Worm (Caenorhabditis elegans) whole organism, young adult: ENCODE results near the gene sre-55.

Source experiments
- B0019.2 ChIP-seq: fragments of 200-800 bp; sonication (Bioruptor generic); conservative IDR thresholded peaks from 2 replicates; pipeline ENCODE4 v1.3.6; 2022; ENCODE audit warnings: missing genetic modification reagents, missing genetic modification characterization, missing compliant biosample characterization
- B0035.1 ChIP-seq: sonication (generic microtip); optimal IDR thresholded peaks from 2 replicates; lab custom pipeline; 2016; ENCODE audit warnings: missing genetic modification characterization, mild to moderate bottlenecking, missing compliant biosample characterization, missing genotype, missing genetic modification reagents
- F10E7.11 ChIP-seq: sonication (generic microtip); optimal IDR thresholded peaks from 2 replicates; lab custom pipeline; 2017; ENCODE audit warnings: mild to moderate bottlenecking, missing genetic modification characterization, moderate library complexity, missing compliant biosample characterization
- F23B12.7 ChIP-seq: sonication (generic microtip); optimal IDR thresholded peaks from 2 replicates; lab custom pipeline; 2017; ENCODE audit warnings: missing genetic modification characterization, mild to moderate bottlenecking, missing compliant biosample characterization, antibody characterized with exemption, moderate library complexity; ENCODE audit not compliant: insufficient read depth
- F33H1.4 ChIP-seq: fragments of 200-800 bp; sonication (Bioruptor generic); IDR thresholded peaks from 2 replicates; pipeline ENCODE4 v1.3.6; 2022; ENCODE audit warnings: missing genetic modification reagents, missing genetic modification characterization, missing compliant biosample characterization
- F39B2.1 ChIP-seq: fragments of 200-800 bp; sonication (Bioruptor generic); IDR thresholded peaks from 2 replicates; pipeline ENCODE4 v1.3.6; 2022; ENCODE audit warnings: missing genetic modification reagents, missing genetic modification characterization, missing compliant biosample characterization
- F57A8.1 ChIP-seq: fragments of 200-800 bp; sonication (Bioruptor generic); optimal IDR thresholded peaks from 2 replicates; lab custom pipeline; 2018; ENCODE audit warnings: mild to moderate bottlenecking, missing genetic modification characterization, moderate library complexity, missing compliant biosample characterization
- T26A5.8 ChIP-seq: sonication (generic microtip); optimal IDR thresholded peaks from 2 replicates; lab custom pipeline; 2016; ENCODE audit warnings: missing genetic modification characterization, missing compliant biosample characterization
- Y53F4B.3 ChIP-seq: fragments of 200-800 bp; sonication (Bioruptor generic); IDR thresholded peaks from 2 replicates; pipeline ENCODE4 v1.3.6; 2022; ENCODE audit warnings: missing genetic modification reagents, missing genetic modification characterization, missing compliant biosample characterization
- Y53G8AR.9 ChIP-seq: fragments of 200-800 bp; sonication (Bioruptor generic); conservative IDR thresholded peaks from 2 replicates; pipeline ENCODE4 v1.3.6; 2022; ENCODE audit warnings: missing genetic modification reagents, missing genetic modification characterization, missing compliant biosample characterization
- Y79H2A.3 ChIP-seq: fragments of 200-800 bp; sonication (Bioruptor generic); conservative IDR thresholded peaks from 2 replicates; pipeline ENCODE4 v1.3.6; 2022; ENCODE audit warnings: missing genetic modification reagents, missing genetic modification characterization, missing compliant biosample characterization
- akir-1 ChIP-seq: fragments of 200-800 bp; sonication (Bioruptor generic); optimal IDR thresholded peaks from 2 replicates; lab custom pipeline; 2018; ENCODE audit warnings: mild to moderate bottlenecking, missing genetic modification characterization, moderate library complexity, missing compliant biosample characterization
- ama-1 ChIP-seq, 3 experiments: fragments of 150-350 bp in 1 of 3; sonication (generic microtip) in 2 of 3; optimal IDR thresholded peaks; 2 replicates each; lab custom pipeline; 2014 to 2018; ENCODE audit warnings: missing biosample characterization in 2 of 3, missing genetic modification characterization in 2 of 3, missing genetic modification reagents in 2 of 3
- attf-3 ChIP-seq: fragments of 200-800 bp; sonication (Bioruptor generic); conservative IDR thresholded peaks from 2 replicates; pipeline ENCODE4 v1.3.6; 2022; ENCODE audit warnings: missing genetic modification reagents, missing genetic modification characterization, missing compliant biosample characterization
- bed-1 ChIP-seq: fragments of 200-800 bp; sonication (Bioruptor generic); IDR thresholded peaks from 2 replicates; pipeline ENCODE4 v1.3.6; 2022; ENCODE audit warnings: missing genetic modification reagents, missing genetic modification characterization, missing compliant biosample characterization
- cebp-1 ChIP-seq, 2 experiments: fragments of 200-800 bp in 1 of 2; sonication (Bioruptor generic) in 1 of 2; sonication (generic microtip) in 1 of 2; IDR thresholded peaks in 1 of 2; optimal IDR thresholded peaks in 1 of 2; 2 replicates each; pipeline versions ENCODE4 v1.3.6 to Lab custom; 2017 to 2022; ENCODE audit warnings: missing compliant biosample characterization in 2 of 2, missing genetic modification characterization in 2 of 2, mild to moderate bottlenecking in 1 of 2, missing genetic modification reagents in 1 of 2, moderate library complexity in 1 of 2
- cebp-2 ChIP-seq: fragments of 200-800 bp; sonication (Bioruptor generic); IDR thresholded peaks from 2 replicates; pipeline ENCODE4 v1.3.6; 2022; ENCODE audit warnings: missing genetic modification characterization, missing compliant biosample characterization
- ceh-79 ChIP-seq: sonication (generic microtip); optimal IDR thresholded peaks from 2 replicates; lab custom pipeline; 2017; ENCODE audit warnings: mild to moderate bottlenecking, missing genetic modification characterization, missing compliant biosample characterization
- die-1 ChIP-seq: sonication (generic microtip); optimal IDR thresholded peaks from 2 replicates; lab custom pipeline; 2016; ENCODE audit warnings: missing genotype, mild to moderate bottlenecking, missing genetic modification characterization, missing compliant biosample characterization
- efl-1 ChIP-seq: fragments of 150-350 bp; optimal IDR thresholded peaks from 2 replicates; lab custom pipeline; 2014; ENCODE audit warnings: missing biosample characterization, missing genetic modification reagents, missing genetic modification characterization
- egl-44 ChIP-seq: fragments of 200-800 bp; sonication (Bioruptor generic); IDR thresholded peaks from 2 replicates; pipeline ENCODE4 v1.3.6; 2022; ENCODE audit warnings: missing genetic modification reagents, missing genetic modification characterization, missing compliant biosample characterization
- egrh-3 ChIP-seq: fragments of 200-800 bp; sonication (Bioruptor generic); IDR thresholded peaks from 2 replicates; pipeline ENCODE4 v1.3.6; 2022; ENCODE audit warnings: missing genetic modification reagents, missing genetic modification characterization, missing compliant biosample characterization
- ets-4 ChIP-seq: fragments of 200-800 bp; sonication (Bioruptor generic); optimal IDR thresholded peaks from 2 replicates; lab custom pipeline; 2018; ENCODE audit warnings: mild to moderate bottlenecking, missing genetic modification characterization, missing compliant biosample characterization
- hlh-26 ChIP-seq: fragments of 200-800 bp; sonication (Bioruptor generic); conservative IDR thresholded peaks from 2 replicates; pipeline ENCODE4 v1.3.6; 2022; ENCODE audit warnings: missing genetic modification reagents, missing genetic modification characterization, missing compliant biosample characterization
- hmg-20 ChIP-seq: fragments of 200-800 bp; sonication (Bioruptor generic); IDR thresholded peaks from 2 replicates; pipeline ENCODE4 v1.3.6; 2022; ENCODE audit warnings: missing genetic modification reagents, missing genetic modification characterization, missing compliant biosample characterization
- hrde-1 ChIP-seq: sonication (generic microtip); optimal IDR thresholded peaks from 2 replicates; lab custom pipeline; 2016; ENCODE audit warnings: missing genetic modification characterization, mild to moderate bottlenecking, missing compliant biosample characterization, moderate library complexity, missing genotype, missing genetic modification reagents, borderline replicate concordance
- lag-1 ChIP-seq: fragments of 200-800 bp; sonication (Bioruptor generic); IDR thresholded peaks from 2 replicates; pipeline ENCODE4 v1.3.6; 2022; ENCODE audit warnings: missing genetic modification reagents, missing genetic modification characterization, missing compliant biosample characterization
- lin-26 ChIP-seq: fragments of 200-800 bp; sonication (Bioruptor generic); IDR thresholded peaks from 2 replicates; pipeline ENCODE4 v1.3.6; 2022; ENCODE audit warnings: missing genetic modification reagents, missing genetic modification characterization, missing compliant biosample characterization
- lin-35 ChIP-seq, 3 experiments: fragments of 150-350 bp in 2 of 3; sonication (generic microtip) in 1 of 3; optimal IDR thresholded peaks; 2 replicates each; lab custom pipeline; 2014 to 2018; ENCODE audit warnings: missing biosample characterization in 3 of 3, missing genetic modification characterization in 3 of 3, missing genetic modification reagents in 3 of 3
- lin-40 ChIP-seq: sonication (generic microtip); optimal IDR thresholded peaks from 2 replicates; lab custom pipeline; 2016; ENCODE audit warnings: missing genetic modification characterization, mild to moderate bottlenecking, missing compliant biosample characterization, missing genotype, missing genetic modification reagents
- lsl-1 ChIP-seq: fragments of 200-800 bp; sonication (Bioruptor generic); optimal IDR thresholded peaks from 2 replicates; lab custom pipeline; 2018; ENCODE audit warnings: mild to moderate bottlenecking, missing genetic modification characterization, moderate library complexity, missing compliant biosample characterization
- madf-3 ChIP-seq: fragments of 200-800 bp; sonication (Bioruptor generic); IDR thresholded peaks from 2 replicates; pipeline ENCODE4 v1.3.6; 2022; ENCODE audit warnings: missing genetic modification reagents, missing genetic modification characterization, missing compliant biosample characterization
- mxl-1 ChIP-seq: sonication (generic microtip); optimal IDR thresholded peaks from 2 replicates; lab custom pipeline; 2016; ENCODE audit warnings: missing genetic modification characterization, missing compliant biosample characterization
- nfya-2 ChIP-seq: fragments of 200-800 bp; sonication (Bioruptor generic); IDR thresholded peaks from 2 replicates; pipeline ENCODE4 v1.3.6; 2022; ENCODE audit warnings: missing genetic modification reagents, missing genetic modification characterization, missing compliant biosample characterization
- nhr-80 ChIP-seq: sonication (generic microtip); optimal IDR thresholded peaks from 2 replicates; lab custom pipeline; 2016; ENCODE audit warnings: missing genetic modification characterization, missing compliant biosample characterization
- rpc-1 ChIP-seq, 2 experiments: fragments of 150-350 bp in 1 of 2; sonication (generic microtip) in 1 of 2; optimal IDR thresholded peaks; 2 replicates each; lab custom pipeline; 2014 to 2018; ENCODE audit warnings: missing biosample characterization in 1 of 2, missing genetic modification characterization in 1 of 2, missing genetic modification reagents in 1 of 2, missing genotype in 1 of 2
- sea-2 ChIP-seq: fragments of 200-800 bp; sonication (Bioruptor generic); IDR thresholded peaks from 2 replicates; pipeline ENCODE4 v1.3.6; 2022; ENCODE audit warnings: missing genetic modification characterization, missing compliant biosample characterization
- snpc-4 ChIP-seq, 5 experiments: fragments of 150-350 bp in 1 of 5; sonication (generic microtip) in 4 of 5; optimal IDR thresholded peaks; 2 replicates each; lab custom pipeline; 2014 to 2018; ENCODE audit warnings: missing genetic modification characterization in 5 of 5, missing biosample characterization in 3 of 5, antibody characterized with exemption in 2 of 5, mild to moderate bottlenecking in 2 of 5, missing compliant biosample characterization in 2 of 5, missing genotype in 2 of 5, moderate library complexity in 2 of 5, missing genetic modification reagents in 1 of 5
- somi-1 ChIP-seq: fragments of 200-800 bp; sonication (Bioruptor generic); optimal IDR thresholded peaks from 2 replicates; lab custom pipeline; 2018; ENCODE audit warnings: mild to moderate bottlenecking, missing genetic modification characterization, missing compliant biosample characterization
- tbp1 ChIP-seq: fragments of 200-800 bp; sonication (Bioruptor generic); optimal IDR thresholded peaks from 2 replicates; lab custom pipeline; 2018; ENCODE audit warnings: mild to moderate bottlenecking, missing genetic modification characterization, missing compliant biosample characterization
- tbx-9 ChIP-seq: sonication (generic microtip); optimal IDR thresholded peaks from 2 replicates; lab custom pipeline; 2016; ENCODE audit warnings: borderline replicate concordance, missing genetic modification characterization, inconsistent platforms, missing compliant biosample characterization
- xnd-1 ChIP-seq: sonication (generic microtip); optimal IDR thresholded peaks from 2 replicates; lab custom pipeline; 2016; ENCODE audit warnings: missing genotype, missing genetic modification reagents, missing genetic modification characterization, missing compliant biosample characterization
- zfh-2 ChIP-seq: fragments of 200-800 bp; sonication (Bioruptor generic); conservative IDR thresholded peaks from 2 replicates; pipeline ENCODE4 v1.3.6; 2022; ENCODE audit warnings: missing genetic modification reagents, missing genetic modification characterization, missing compliant biosample characterization
- ztf-22 ChIP-seq: fragments of 200-800 bp; sonication (Bioruptor generic); optimal IDR thresholded peaks from 2 replicates; lab custom pipeline; 2018; ENCODE audit warnings: mild to moderate bottlenecking, missing genetic modification characterization, moderate library complexity, missing compliant biosample characterization
- ztf-28 ChIP-seq: fragments of 200-800 bp; sonication (Bioruptor generic); IDR thresholded peaks from 2 replicates; pipeline ENCODE4 v1.3.6; 2022; ENCODE audit warnings: missing genetic modification reagents, missing genetic modification characterization, missing compliant biosample characterization

sre-55 gene

DNA sequence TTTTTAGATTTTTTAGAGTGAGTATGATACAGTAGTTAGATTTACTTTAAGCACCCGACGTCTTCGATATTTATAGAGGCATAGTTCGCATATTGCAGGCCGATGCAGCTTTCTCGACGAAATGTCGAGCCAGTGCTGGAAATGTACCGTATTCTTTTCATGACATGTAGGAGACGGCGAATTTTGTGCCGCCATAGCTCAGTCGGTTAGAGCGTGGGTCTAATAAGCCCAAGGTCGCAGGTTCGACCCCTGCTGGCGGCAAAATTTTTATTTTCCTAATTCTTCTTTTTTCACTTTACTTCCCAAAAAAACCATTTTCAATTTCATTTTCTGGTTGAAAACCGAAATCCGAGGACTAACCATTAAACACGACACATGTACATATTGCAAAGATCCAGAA lies 33.2 kb downstream of the sre-55 start (continued):
- TF ChIP-seq ama-1 (optimal IDR thresholded peaks at IDR 0.05; lab: Kevin White, UChicago) (no peak), ama-1 (GFP tag; optimal IDR thresholded peaks at IDR 0.05; lab: Kevin White, UChicago) (no peak), rpc-1 (optimal IDR thresholded peaks at IDR 0.05; lab: Kevin White, UChicago) (peak; percentile 52), rpc-1 (tag; optimal IDR thresholded peaks at IDR 0.05; lab: Kevin White, UChicago) (peak; percentile 75), ztf-22 (no peak), lin-40 (tag; lab: Kevin White, UChicago) (no peak), bed-1 (GFP tag; lab: Robert Waterston, UW) (no peak), lin-26 (GFP tag; lab: Robert Waterston, UW) (peak; percentile 58; the same call in 1 of the 2 replicates), nfya-2 (GFP tag; lab: Robert Waterston, UW) (no peak), sea-2 (GFP tag; lab: Robert Waterston, UW) (no peak), hrde-1 (no peak), Y79H2A.3 (GFP tag; lab: Robert Waterston, UW) (no peak), F39B2.1 (GFP tag; lab: Robert Waterston, UW) (no peak), lin-35 (GFP tag; optimal IDR thresholded peaks at IDR 0.05; lab: Kevin White, UChicago) (no peak), T26A5.8 (no peak), F10E7.11 (no peak), lag-1 (GFP tag; lab: Robert Waterston, UW) (no peak), madf-3 (no peak), mxl-1 (tag; lab: Kevin White, UChicago) (no peak), egl-44 (GFP tag; lab: Robert Waterston, UW) (no peak), snpc-4 (GFP tag; optimal IDR thresholded peaks at IDR 0.05; lab: Kevin White, UChicago) (no peak), snpc-4 (tag; optimal IDR thresholded peaks at IDR 0.05; lab: Kevin White, UChicago) (peak in 1 of 4 experiments; percentile 33), hmg-20 (no peak), lsl-1 (GFP tag; lab: Kevin White, UChicago) (peak; percentile 15), Y53G8AR.9 (GFP tag; lab: Robert Waterston, UW) (no peak), ceh-79 (tag; lab: Kevin White, UChicago) (no peak)
- TF ChIP-seq, all 124 proteins: peak for 20

DNA sequence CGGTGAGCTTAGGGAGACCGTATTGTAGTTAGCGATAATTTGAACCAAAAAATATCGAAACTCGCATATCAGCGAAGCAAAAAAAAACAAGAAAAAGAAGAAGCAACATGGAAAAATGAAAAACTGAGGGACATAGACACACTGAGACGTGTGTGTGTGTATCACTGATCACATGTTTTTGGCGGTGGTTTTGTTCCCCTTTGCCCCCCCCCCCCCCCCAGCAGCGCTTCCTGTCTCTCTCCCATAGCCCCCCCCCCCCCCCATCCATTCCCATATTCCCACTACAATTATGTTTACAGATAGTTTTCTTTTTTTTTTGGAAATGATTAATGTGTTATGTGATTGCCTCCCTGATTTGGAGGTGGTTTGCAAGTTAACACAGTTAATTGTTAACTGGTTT lies 40.1 kb downstream of the sre-55 start:
- TF ChIP-seq cebp-1 (GFP tag; IDR thresholded peaks at IDR 0.05; lab: Robert Waterston, UW) (no peak), cebp-1 (tag; optimal IDR thresholded peaks at IDR 0.05; lab: Kevin White, UChicago) (peak; percentile 9), zfh-2 (GFP tag; lab: Robert Waterston, UW) (peak; percentile 94), F57A8.1 (GFP tag; lab: Kevin White, UChicago) (no peak), egrh-3 (GFP tag; lab: Robert Waterston, UW) (peak; percentile 55; the same call in 1 of the 2 replicates), ztf-28 (no peak)
- TF ChIP-seq, all 124 proteins: peak for 3

DNA sequence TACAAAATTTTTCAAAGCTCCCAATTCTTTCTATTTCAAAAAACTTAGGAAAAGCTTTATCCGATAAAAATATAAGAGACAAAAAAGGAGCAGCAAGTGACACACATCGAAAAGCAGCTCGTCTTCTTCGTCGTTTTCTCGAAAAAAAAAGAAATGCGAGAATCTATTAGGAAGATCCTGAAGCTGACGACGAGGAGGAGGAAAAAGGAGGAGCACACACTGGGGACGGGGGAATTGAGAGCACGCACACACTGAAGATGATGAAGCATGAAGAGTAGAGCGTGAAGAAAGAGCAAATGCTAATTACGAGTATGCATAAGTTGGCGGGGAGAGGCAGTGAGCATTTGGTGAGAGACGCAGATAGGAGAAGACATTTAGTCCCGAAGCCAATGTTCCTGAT lies 44.8 kb downstream of the sre-55 start:
- TF ChIP-seq xnd-1 (tag; lab: Kevin White, UChicago) (no peak), efl-1 (no peak), tbx-9 (tag; lab: Kevin White, UChicago) (no peak), F23B12.7 (tag; lab: Kevin White, UChicago) (no peak), akir-1 (GFP tag; lab: Kevin White, UChicago) (no peak), cebp-2 (GFP tag; lab: Robert Waterston, UW) (no peak), Y53F4B.3 (GFP tag; lab: Robert Waterston, UW) (no peak), B0019.2 (GFP tag; lab: Robert Waterston, UW) (no peak), F33H1.4 (GFP tag; lab: Robert Waterston, UW) (no peak), die-1 (tag; lab: Kevin White, UChicago) (no peak), hlh-26 (no peak), somi-1 (GFP tag; lab: Kevin White, UChicago) (no peak), B0035.1 (no peak), nhr-80 (tag; lab: Kevin White, UChicago) (no peak), attf-3 (no peak), tbp1 (GFP tag; lab: Kevin White, UChicago) (no peak), ets-4 (GFP tag; lab: Kevin White, UChicago) (no peak)
